Fruit fly (Drosophila melanogaster) whole organism, embryonic: Measurements from ENCODE around the gene CG14420.

Experiments
- ATbp ChIP-seq: fragments of 200-800 bp; sonication (Bioruptor generic); optimal IDR thresholded peaks from 2 replicates; lab custom pipeline; 2017; ENCODE audit warnings: missing biosample characterization, mild to moderate bottlenecking, missing genetic modification characterization, missing genetic modification reagents
- Asciz ChIP-seq: fragments of 200-800 bp; sonication (Bioruptor generic); optimal IDR thresholded peaks from 2 replicates; lab custom pipeline; 2017; ENCODE audit warnings: missing biosample characterization, mild to moderate bottlenecking, missing genetic modification characterization, missing genetic modification reagents
- Blimp-1 ChIP-seq: fragments of 200-800 bp; sonication (Bioruptor generic); optimal IDR thresholded peaks from 3 replicates; lab custom pipeline; 2018; ENCODE audit warnings: missing biosample characterization, missing genetic modification characterization, mild to moderate bottlenecking, moderate library complexity, missing genetic modification reagents
- CG10274 ChIP-seq: fragments of 200-800 bp; sonication (Bioruptor generic); optimal IDR thresholded peaks from 3 replicates; lab custom pipeline; 2017; ENCODE audit warnings: missing biosample characterization, mild to moderate bottlenecking, missing genetic modification characterization
- CG11093 ChIP-seq: fragments of 200-800 bp; sonication (Bioruptor generic); IDR thresholded peaks from 3 replicates; pipeline ENCODE4 v1.3.6; 2022; ENCODE audit warnings: missing biosample characterization, missing genetic modification characterization
- CG13287 ChIP-seq: fragments of 200-800 bp; sonication (Bioruptor generic); IDR thresholded peaks from 2 replicates; pipeline ENCODE4 v1.3.6; 2022; ENCODE audit warnings: missing biosample characterization, missing genetic modification characterization; ENCODE audit not compliant: partially characterized antibody
- CG13424 ChIP-seq: fragments of 200-800 bp; sonication (Bioruptor generic); optimal IDR thresholded peaks from 2 replicates; lab custom pipeline; 2019; ENCODE audit warnings: missing biosample characterization, mild to moderate bottlenecking, missing genetic modification characterization, moderate library complexity
- CG15269 ChIP-seq: fragments of 200-800 bp; sonication (Bioruptor generic); optimal IDR thresholded peaks from 2 replicates; lab custom pipeline; 2018; ENCODE audit warnings: missing biosample characterization, mild to moderate bottlenecking, missing genetic modification characterization, moderate library complexity
- CG17359 ChIP-seq: fragments of 200-800 bp; sonication (Bioruptor generic); optimal IDR thresholded peaks from 3 replicates; lab custom pipeline; 2018; ENCODE audit warnings: missing biosample characterization, mild to moderate bottlenecking, missing genetic modification characterization, moderate library complexity
- CG17385 ChIP-seq: fragments of 200-800 bp; sonication (Bioruptor generic); optimal IDR thresholded peaks from 3 replicates; lab custom pipeline; 2018; ENCODE audit warnings: missing biosample characterization, mild to moderate bottlenecking, missing genetic modification characterization
- CG17568 ChIP-seq: fragments of 200-800 bp; sonication (Bioruptor generic); optimal IDR thresholded peaks from 2 replicates; lab custom pipeline; 2018; ENCODE audit warnings: missing biosample characterization, mild to moderate bottlenecking, missing genetic modification characterization, moderate library complexity
- CG34224 ChIP-seq: fragments of 200-800 bp; sonication (Bioruptor generic); IDR thresholded peaks from 3 replicates; pipeline ENCODE4 v1.3.6; 2022; ENCODE audit warnings: missing biosample characterization, missing genetic modification characterization; ENCODE audit not compliant: partially characterized antibody
- CG4328 ChIP-seq: fragments of 200-800 bp; sonication (Bioruptor generic); optimal IDR thresholded peaks from 3 replicates; lab custom pipeline; 2017; ENCODE audit warnings: missing biosample characterization, missing genetic modification reagents, missing genetic modification characterization
- CG6791 ChIP-seq: fragments of 200-800 bp; sonication (Bioruptor generic); IDR thresholded peaks from 3 replicates; pipeline ENCODE4 v1.3.6; 2022; ENCODE audit warnings: missing biosample characterization, missing genetic modification characterization; ENCODE audit not compliant: partially characterized antibody
- CG6854 ChIP-seq: fragments of 200-800 bp; sonication (Bioruptor generic); optimal IDR thresholded peaks from 3 replicates; lab custom pipeline; 2017; ENCODE audit warnings: missing biosample characterization, mild to moderate bottlenecking, missing genetic modification characterization
- CG9727 ChIP-seq: fragments of 200-800 bp; sonication (Bioruptor generic); optimal IDR thresholded peaks from 3 replicates; lab custom pipeline; 2017; ENCODE audit warnings: missing biosample characterization, mild to moderate bottlenecking, missing genetic modification characterization
- Drgx ChIP-seq: fragments of 200-800 bp; sonication (Bioruptor generic); IDR thresholded peaks from 2 replicates; pipeline ENCODE4 v1.3.6; 2022; ENCODE audit warnings: missing biosample characterization, missing genetic modification characterization
- Fer3 ChIP-seq: fragments of 200-800 bp; sonication (Bioruptor generic); optimal IDR thresholded peaks from 2 replicates; lab custom pipeline; 2018; ENCODE audit warnings: missing biosample characterization, mild to moderate bottlenecking, missing genetic modification characterization, moderate library complexity
- Hand ChIP-seq: fragments of 200-800 bp; sonication (Bioruptor generic); optimal IDR thresholded peaks from 2 replicates; lab custom pipeline; 2017; ENCODE audit warnings: mild to moderate bottlenecking, missing biosample characterization, missing genetic modification reagents, missing genetic modification characterization
- Hmr ChIP-seq: fragments of 200-800 bp; sonication (Bioruptor generic); optimal IDR thresholded peaks from 3 replicates; lab custom pipeline; 2017; ENCODE audit warnings: mild to moderate bottlenecking, missing biosample characterization, missing genetic modification reagents, missing genetic modification characterization
- Hr78 ChIP-seq, 2 experiments: fragments of 200-800 bp in 1 of 2; fragments of >200 bp in 1 of 2; sonication (Bioruptor generic) in 1 of 2; optimal IDR thresholded peaks; 2 replicates each; lab custom pipeline; 2017 to 2019; ENCODE audit warnings: missing biosample characterization in 2 of 2, missing genetic modification characterization in 2 of 2, mild to moderate bottlenecking in 1 of 2, moderate library complexity in 1 of 2
- Meics ChIP-seq: fragments of 200-800 bp; sonication (Bioruptor generic); optimal IDR thresholded peaks from 2 replicates; lab custom pipeline; 2017; ENCODE audit warnings: missing biosample characterization, mild to moderate bottlenecking, missing genetic modification characterization
- Nf-YA ChIP-seq: fragments of 200-800 bp; sonication (Bioruptor generic); IDR thresholded peaks from 2 replicates; pipeline ENCODE4 v1.3.6; 2022; ENCODE audit warnings: missing biosample characterization, missing genetic modification characterization
- Nf-YC ChIP-seq: fragments of 200-800 bp; optimal IDR thresholded peaks from 3 replicates; lab custom pipeline; 2019; ENCODE audit warnings: missing biosample characterization, mild to moderate bottlenecking, missing genetic modification characterization, moderate library complexity
- NfI ChIP-seq: fragments of 200-800 bp; sonication (Bioruptor generic); optimal IDR thresholded peaks from 3 replicates; lab custom pipeline; 2018; ENCODE audit warnings: missing biosample characterization, mild to moderate bottlenecking, missing genetic modification characterization, moderate library complexity
- Pdp1 ChIP-seq, 2 experiments: fragments of 200-800 bp; sonication (Bioruptor generic); optimal IDR thresholded peaks; 3 replicates each; lab custom pipeline; 2016; ENCODE audit warnings: missing biosample characterization in 2 of 2, missing genetic modification characterization in 2 of 2, mild to moderate bottlenecking in 1 of 2, moderate library complexity in 1 of 2
- Spps ChIP-seq: fragments of 200-800 bp; sonication (Bioruptor generic); optimal IDR thresholded peaks from 2 replicates; lab custom pipeline; 2018; ENCODE audit warnings: missing biosample characterization, mild to moderate bottlenecking, missing genetic modification characterization
- bbx ChIP-seq: fragments of 200-800 bp; sonication (Bioruptor generic); IDR thresholded peaks from 2 replicates; pipeline ENCODE4 v1.3.6; 2022; ENCODE audit warnings: missing biosample characterization, missing genetic modification characterization; ENCODE audit not compliant: partially characterized antibody
- br ChIP-seq: fragments of >200 bp; optimal IDR thresholded peaks from 2 replicates; lab custom pipeline; 2017
- cg ChIP-seq: fragments of 200-800 bp; sonication (Bioruptor generic); optimal IDR thresholded peaks from 3 replicates; lab custom pipeline; 2019; ENCODE audit warnings: missing biosample characterization, mild to moderate bottlenecking, missing genetic modification characterization, moderate library complexity
- exex ChIP-seq: fragments of 200-800 bp; sonication (Bioruptor generic); optimal IDR thresholded peaks from 4 replicates; lab custom pipeline; 2018; ENCODE audit warnings: missing biosample characterization, mild to moderate bottlenecking, missing genetic modification characterization, moderate library complexity
- grau ChIP-seq: fragments of 200-800 bp; optimal IDR thresholded peaks from 3 replicates; lab custom pipeline; 2019; ENCODE audit warnings: missing biosample characterization, mild to moderate bottlenecking, missing genetic modification characterization, moderate library complexity
- gsb ChIP-seq: fragments of 200-800 bp; sonication (Bioruptor generic); IDR thresholded peaks from 2 replicates; pipeline ENCODE4 v1.3.6; 2022; ENCODE audit warnings: missing biosample characterization, missing genetic modification characterization
- ham ChIP-seq: fragments of 200-800 bp; sonication (Bioruptor generic); IDR thresholded peaks from 2 replicates; pipeline ENCODE4 v1.3.6; 2022; ENCODE audit warnings: missing biosample characterization, missing genetic modification characterization
- hbn ChIP-seq: fragments of 200-800 bp; sonication (Bioruptor generic); IDR thresholded peaks from 2 replicates; pipeline ENCODE4 v1.3.6; 2022; ENCODE audit warnings: missing biosample characterization, missing genetic modification characterization; ENCODE audit not compliant: partially characterized antibody
- inv ChIP-seq: fragments of 200-800 bp; sonication (Bioruptor generic); IDR thresholded peaks from 2 replicates; pipeline ENCODE4 v1.3.6; 2022; ENCODE audit warnings: missing biosample characterization, missing genetic modification characterization; ENCODE audit not compliant: partially characterized antibody
- nom ChIP-seq: fragments of 200-800 bp; sonication (Bioruptor generic); optimal IDR thresholded peaks from 2 replicates; lab custom pipeline; 2017; ENCODE audit warnings: missing biosample characterization, missing genetic modification characterization, mild to moderate bottlenecking, moderate library complexity, missing genetic modification reagents
- psq ChIP-seq: fragments of 200-800 bp; sonication (Bioruptor generic); optimal IDR thresholded peaks from 2 replicates; lab custom pipeline; 2017; ENCODE audit warnings: missing biosample characterization, missing genetic modification characterization
- pzg ChIP-seq: fragments of 200-800 bp; sonication (Bioruptor generic); optimal IDR thresholded peaks from 3 replicates; lab custom pipeline; 2018; ENCODE audit warnings: missing biosample characterization, mild to moderate bottlenecking, missing genetic modification characterization, moderate library complexity
- sd ChIP-seq: fragments of 200-800 bp; sonication (Bioruptor generic); optimal IDR thresholded peaks from 3 replicates; lab custom pipeline; 2018; ENCODE audit warnings: missing biosample characterization, mild to moderate bottlenecking, missing genetic modification characterization, moderate library complexity
- sens ChIP-seq: fragments of 200-800 bp; sonication (Bioruptor generic); peaks from one replicate; lab custom pipeline; 2016; ENCODE audit warnings: missing biosample characterization, missing genetic modification characterization
- so ChIP-seq: fragments of 200-800 bp; sonication (Bioruptor generic); IDR thresholded peaks from 3 replicates; pipeline ENCODE4 v1.3.6; 2022; ENCODE audit warnings: missing biosample characterization, missing genetic modification characterization
- sqz ChIP-seq: fragments of 200-800 bp; sonication (Bioruptor generic); optimal IDR thresholded peaks from 3 replicates; lab custom pipeline; 2018; ENCODE audit warnings: missing biosample characterization, mild to moderate bottlenecking, missing genetic modification characterization

CG14420 gene

dm6 chrX:2947545-2948072 lies 9.0 kb downstream of the CG14420 start, which contains the start of gene CG3603 (continued):
- TF ChIP-seq ATbp (GFP tag; lab: Kevin White, UChicago) (peak; percentile 14), Asciz (GFP tag; lab: Kevin White, UChicago) (peak; percentile 25), CG17385 (GFP tag; lab: Kevin White, UChicago) (peak; percentile 18), gsb (GFP tag; lab: Robert Waterston, UW) (no peak), Hand (GFP tag; lab: Kevin White, UChicago) (no peak), nom (peak; percentile 97), CG13424 (no peak), NfI (peak; percentile 64), CG13287 (GFP tag; lab: Robert Waterston, UW) (peak; percentile 47), Blimp-1 (GFP tag; lab: Kevin White, UChicago) (no peak), CG4328 (GFP tag; lab: Kevin White, UChicago) (peak; percentile 17), CG17359 (peak; percentile 76), CG9727 (GFP tag; lab: Kevin White, UChicago) (peak; percentile 17), inv (GFP tag; lab: Robert Waterston, UW) (no peak), grau (tag; lab: Kevin White, UChicago) (peak; percentile 15), Nf-YC (tag; lab: Kevin White, UChicago) (peak; percentile 85), so (GFP tag; lab: Robert Waterston, UW) (0 out of 3 replicates have a peak, but pooled peaks have one; percentile 21), Pdp1 (GFP tag; optimal IDR thresholded peaks at IDR 0.05; lab: Kevin White, UChicago) (peak in 1 of 2 experiments; percentile 71), CG34224 (GFP tag; lab: Robert Waterston, UW) (peak; percentile 38; the same call in 1 of the 3 replicates), CG6791 (GFP tag; lab: Robert Waterston, UW) (no peak), bbx (GFP tag; lab: Robert Waterston, UW) (peak; percentile 42; the same call in 1 of the 2 replicates), CG11093 (GFP tag; lab: Robert Waterston, UW) (no peak), exex (tag; lab: Kevin White, UChicago) (peak; percentile 9), CG10274 (GFP tag; lab: Kevin White, UChicago) (peak; percentile 3), hbn (GFP tag; lab: Robert Waterston, UW) (no peak), cg (peak; percentile 31), br (no peak), ham (GFP tag; lab: Robert Waterston, UW) (no peak), Meics (peak; percentile 40), Hmr (GFP tag; lab: Kevin White, UChicago) (peak; percentile 52), Nf-YA (GFP tag; lab: Robert Waterston, UW) (no peak), Drgx (GFP tag; lab: Robert Waterston, UW) (peak; percentile 74), CG15269 (tag; lab: Kevin White, UChicago) (peak; percentile 25), Spps (tag; lab: Kevin White, UChicago) (no peak), Fer3 (peak; percentile 1), sens (GFP tag; lab: Kevin White, UChicago) (peak; percentile 61), pzg (GFP tag; lab: Kevin White, UChicago) (peak; percentile 13), CG17568 (GFP tag; lab: Kevin White, UChicago) (peak; percentile 25), Hr78 (GFP tag; optimal IDR thresholded peaks at IDR 0.05; lab: Kevin White, UChicago) (no peak), sqz (GFP tag; lab: Kevin White, UChicago) (peak; percentile 91), sd (tag; lab: Kevin White, UChicago) (no peak), CG6854 (GFP tag; lab: Kevin White, UChicago) (peak; percentile 10), psq (no peak)
